Worm (Caenorhabditis elegans) whole organism, young adult: ENCODE measurements around the gene T10B5.7.

Experiments used
- B0019.2 ChIP-seq: fragments of 200-800 bp; sonication (Bioruptor generic); conservative IDR thresholded peaks from 2 replicates; pipeline ENCODE4 v1.3.6; 2022; ENCODE audit warnings: missing genetic modification reagents, missing genetic modification characterization, missing compliant biosample characterization
- F33H1.4 ChIP-seq: fragments of 200-800 bp; sonication (Bioruptor generic); IDR thresholded peaks from 2 replicates; pipeline ENCODE4 v1.3.6; 2022; ENCODE audit warnings: missing genetic modification reagents, missing genetic modification characterization, missing compliant biosample characterization
- F37B4.10 ChIP-seq: fragments of 200-800 bp; sonication (Bioruptor generic); IDR thresholded peaks from 2 replicates; pipeline ENCODE4 v1.3.6; 2022; ENCODE audit warnings: missing genetic modification characterization, missing compliant biosample characterization
- F39B2.1 ChIP-seq: fragments of 200-800 bp; sonication (Bioruptor generic); IDR thresholded peaks from 2 replicates; pipeline ENCODE4 v1.3.6; 2022; ENCODE audit warnings: missing genetic modification reagents, missing genetic modification characterization, missing compliant biosample characterization
- F49E8.2 ChIP-seq: sonication (generic microtip); optimal IDR thresholded peaks from 3 replicates; lab custom pipeline; 2017; ENCODE audit warnings: missing genetic modification characterization, mild to moderate bottlenecking, missing compliant biosample characterization, antibody characterized with exemption, moderate library complexity; ENCODE audit not compliant: insufficient read depth
- F57C9.4 ChIP-seq: sonication (generic microtip); optimal IDR thresholded peaks from 2 replicates; lab custom pipeline; 2017; ENCODE audit warnings: mild to moderate bottlenecking, missing genetic modification characterization, missing compliant biosample characterization
- T26A5.8 ChIP-seq: sonication (generic microtip); optimal IDR thresholded peaks from 2 replicates; lab custom pipeline; 2016; ENCODE audit warnings: missing genetic modification characterization, missing compliant biosample characterization
- Y79H2A.3 ChIP-seq: fragments of 200-800 bp; sonication (Bioruptor generic); conservative IDR thresholded peaks from 2 replicates; pipeline ENCODE4 v1.3.6; 2022; ENCODE audit warnings: missing genetic modification reagents, missing genetic modification characterization, missing compliant biosample characterization
- ama-1 ChIP-seq, 3 experiments: fragments of 150-350 bp in 1 of 3; sonication (generic microtip) in 2 of 3; optimal IDR thresholded peaks; 2 replicates each; lab custom pipeline; 2014 to 2018; ENCODE audit warnings: missing biosample characterization in 2 of 3, missing genetic modification characterization in 2 of 3, missing genetic modification reagents in 2 of 3
- aptf-2 ChIP-seq: fragments of 200-800 bp; sonication (Bioruptor generic); conservative IDR thresholded peaks from 2 replicates; pipeline ENCODE4 v1.3.6; 2022; ENCODE audit warnings: missing genetic modification reagents, missing genetic modification characterization, missing compliant biosample characterization
- attf-3 ChIP-seq: fragments of 200-800 bp; sonication (Bioruptor generic); conservative IDR thresholded peaks from 2 replicates; pipeline ENCODE4 v1.3.6; 2022; ENCODE audit warnings: missing genetic modification reagents, missing genetic modification characterization, missing compliant biosample characterization
- ccch-3 ChIP-seq: fragments of 200-800 bp; sonication (Bioruptor generic); optimal IDR thresholded peaks from 2 replicates; lab custom pipeline; 2018; ENCODE audit warnings: mild to moderate bottlenecking, missing genetic modification characterization, missing compliant biosample characterization
- ceh-27 ChIP-seq: fragments of 200-800 bp; sonication (Bioruptor generic); optimal IDR thresholded peaks from 2 replicates; lab custom pipeline; 2018; ENCODE audit warnings: mild to moderate bottlenecking, missing genetic modification characterization, moderate library complexity, missing compliant biosample characterization
- ceh-58 ChIP-seq: fragments of 200-800 bp; sonication (Bioruptor generic); IDR thresholded peaks from 2 replicates; pipeline ENCODE4 v1.3.6; 2022; ENCODE audit warnings: missing genetic modification characterization, missing compliant biosample characterization
- ceh-91 ChIP-seq: fragments of 200-800 bp; sonication (Bioruptor generic); IDR thresholded peaks from 2 replicates; pipeline ENCODE4 v1.3.6; 2022; ENCODE audit warnings: missing genetic modification reagents, missing genetic modification characterization, missing compliant biosample characterization
- chd-7 ChIP-seq: sonication (generic microtip); optimal IDR thresholded peaks from 2 replicates; lab custom pipeline; 2016; ENCODE audit warnings: mild to moderate bottlenecking, missing genetic modification characterization, moderate library complexity, missing compliant biosample characterization
- die-1 ChIP-seq: sonication (generic microtip); optimal IDR thresholded peaks from 2 replicates; lab custom pipeline; 2016; ENCODE audit warnings: missing genotype, mild to moderate bottlenecking, missing genetic modification characterization, missing compliant biosample characterization
- dpff-1 ChIP-seq: sonication (generic microtip); optimal IDR thresholded peaks from 2 replicates; lab custom pipeline; 2017; ENCODE audit warnings: mild to moderate bottlenecking, missing genetic modification characterization, missing compliant biosample characterization
- egl-18 ChIP-seq: fragments of 200-800 bp; sonication (Bioruptor generic); IDR thresholded peaks from 2 replicates; pipeline ENCODE4 v1.3.6; 2022; ENCODE audit warnings: missing genetic modification reagents, missing genetic modification characterization, missing compliant biosample characterization
- gei-17 ChIP-seq: fragments of 200-800 bp; sonication (Bioruptor generic); optimal IDR thresholded peaks from 2 replicates; lab custom pipeline; 2018; ENCODE audit warnings: mild to moderate bottlenecking, missing genetic modification characterization, missing compliant biosample characterization
- hlh-12 ChIP-seq: sonication (generic microtip); optimal IDR thresholded peaks from 2 replicates; lab custom pipeline; 2016; ENCODE audit warnings: missing genetic modification characterization, missing compliant biosample characterization
- hmg-1.2 ChIP-seq: fragments of 200-800 bp; sonication (Bioruptor generic); IDR thresholded peaks from 2 replicates; pipeline ENCODE4 v1.3.6; 2022; ENCODE audit warnings: missing genetic modification reagents, missing genetic modification characterization, missing compliant biosample characterization
- hsf-1 ChIP-seq: fragments of 200-800 bp; sonication (Bioruptor generic); IDR thresholded peaks from 2 replicates; pipeline ENCODE4 v1.3.6; 2022; ENCODE audit warnings: missing genetic modification reagents, missing genetic modification characterization, missing compliant biosample characterization
- let-526 ChIP-seq: fragments of 200-800 bp; sonication (Bioruptor generic); IDR thresholded peaks from 2 replicates; pipeline ENCODE4 v1.3.6; 2022; ENCODE audit warnings: missing genetic modification reagents, missing genetic modification characterization, missing compliant biosample characterization
- let-607 ChIP-seq, 2 experiments: fragments of 200-800 bp in 1 of 2; sonication (Bioruptor generic) in 1 of 2; sonication (generic microtip) in 1 of 2; optimal IDR thresholded peaks; 2 replicates each; lab custom pipeline; 2016 to 2018; ENCODE audit warnings: mild to moderate bottlenecking in 2 of 2, missing compliant biosample characterization in 2 of 2, missing genetic modification characterization in 2 of 2, moderate library complexity in 2 of 2, missing genotype in 1 of 2
- lin-35 ChIP-seq, 3 experiments: fragments of 150-350 bp in 2 of 3; sonication (generic microtip) in 1 of 3; optimal IDR thresholded peaks; 2 replicates each; lab custom pipeline; 2014 to 2018; ENCODE audit warnings: missing biosample characterization in 3 of 3, missing genetic modification characterization in 3 of 3, missing genetic modification reagents in 3 of 3
- lir-1 ChIP-seq: fragments of 200-800 bp; sonication (Bioruptor generic); conservative IDR thresholded peaks from 2 replicates; pipeline ENCODE4 v1.3.6; 2022; ENCODE audit warnings: missing genetic modification reagents, missing genetic modification characterization, missing compliant biosample characterization
- lsl-1 ChIP-seq: fragments of 200-800 bp; sonication (Bioruptor generic); optimal IDR thresholded peaks from 2 replicates; lab custom pipeline; 2018; ENCODE audit warnings: mild to moderate bottlenecking, missing genetic modification characterization, moderate library complexity, missing compliant biosample characterization
- madf-3 ChIP-seq: fragments of 200-800 bp; sonication (Bioruptor generic); IDR thresholded peaks from 2 replicates; pipeline ENCODE4 v1.3.6; 2022; ENCODE audit warnings: missing genetic modification reagents, missing genetic modification characterization, missing compliant biosample characterization
- mes-4 ChIP-seq: sonication (generic microtip); optimal IDR thresholded peaks from 2 replicates; lab custom pipeline; 2016; ENCODE audit warnings: missing genotype, missing genetic modification characterization, missing compliant biosample characterization
- mxl-1 ChIP-seq: sonication (generic microtip); optimal IDR thresholded peaks from 2 replicates; lab custom pipeline; 2016; ENCODE audit warnings: missing genetic modification characterization, missing compliant biosample characterization
- nfya-2 ChIP-seq: fragments of 200-800 bp; sonication (Bioruptor generic); IDR thresholded peaks from 2 replicates; pipeline ENCODE4 v1.3.6; 2022; ENCODE audit warnings: missing genetic modification reagents, missing genetic modification characterization, missing compliant biosample characterization
- nhr-179 ChIP-seq: sonication (generic microtip); optimal IDR thresholded peaks from 2 replicates; lab custom pipeline; 2016; ENCODE audit warnings: mild to moderate bottlenecking, missing genetic modification characterization, missing compliant biosample characterization
- pbrm-1 ChIP-seq: fragments of 200-800 bp; sonication (Bioruptor generic); IDR thresholded peaks from 2 replicates; pipeline ENCODE4 v1.3.6; 2022; ENCODE audit warnings: missing genetic modification reagents, missing genetic modification characterization, missing compliant biosample characterization
- rcor-1 ChIP-seq: fragments of 200-800 bp; sonication (Bioruptor generic); IDR thresholded peaks from 2 replicates; pipeline ENCODE4 v1.3.6; 2022; ENCODE audit warnings: missing genetic modification reagents, missing genetic modification characterization, missing compliant biosample characterization
- sdz-38 ChIP-seq: sonication (generic microtip); optimal IDR thresholded peaks from 2 replicates; lab custom pipeline; 2016; ENCODE audit warnings: missing genotype, missing genetic modification characterization, missing compliant biosample characterization
- snpc-1.3 ChIP-seq: sonication (generic microtip); optimal IDR thresholded peaks from 2 replicates; lab custom pipeline; 2017; ENCODE audit warnings: missing genetic modification characterization, mild to moderate bottlenecking, missing compliant biosample characterization, antibody characterized with exemption, moderate library complexity, missing genotype, missing genetic modification reagents; ENCODE audit not compliant: insufficient read depth
- tbx-9 ChIP-seq: sonication (generic microtip); optimal IDR thresholded peaks from 2 replicates; lab custom pipeline; 2016; ENCODE audit warnings: borderline replicate concordance, missing genetic modification characterization, inconsistent platforms, missing compliant biosample characterization
- tlf-1 ChIP-seq: fragments of 200-800 bp; sonication (Bioruptor generic); optimal IDR thresholded peaks from 2 replicates; lab custom pipeline; 2018; ENCODE audit warnings: mild to moderate bottlenecking, missing genetic modification characterization, missing compliant biosample characterization
- unc-130 ChIP-seq: sonication (generic microtip); optimal IDR thresholded peaks from 2 replicates; lab custom pipeline; 2016; ENCODE audit warnings: missing genetic modification reagents, missing genetic modification characterization, missing compliant biosample characterization
- unc-62 ChIP-seq: fragments of 150-350 bp; optimal IDR thresholded peaks from 2 replicates; lab custom pipeline; 2014; ENCODE audit warnings: missing biosample characterization, missing genetic modification reagents, missing genetic modification characterization
- zfh-2 ChIP-seq: fragments of 200-800 bp; sonication (Bioruptor generic); conservative IDR thresholded peaks from 2 replicates; pipeline ENCODE4 v1.3.6; 2022; ENCODE audit warnings: missing genetic modification reagents, missing genetic modification characterization, missing compliant biosample characterization
- zim-3 ChIP-seq: sonication (generic microtip); optimal IDR thresholded peaks from 2 replicates; lab custom pipeline; 2017; ENCODE audit warnings: mild to moderate bottlenecking, missing genetic modification characterization, moderate library complexity, missing compliant biosample characterization
- ztf-22 ChIP-seq: fragments of 200-800 bp; sonication (Bioruptor generic); optimal IDR thresholded peaks from 2 replicates; lab custom pipeline; 2018; ENCODE audit warnings: mild to moderate bottlenecking, missing genetic modification characterization, moderate library complexity, missing compliant biosample characterization
- ztf-25 ChIP-seq: fragments of 200-800 bp; sonication (Bioruptor generic); IDR thresholded peaks from 2 replicates; pipeline ENCODE4 v1.3.6; 2022; ENCODE audit warnings: missing genetic modification reagents, missing genetic modification characterization, missing compliant biosample characterization
- ztf-28 ChIP-seq: fragments of 200-800 bp; sonication (Bioruptor generic); IDR thresholded peaks from 2 replicates; pipeline ENCODE4 v1.3.6; 2022; ENCODE audit warnings: missing genetic modification reagents, missing genetic modification characterization, missing compliant biosample characterization
- ztf-6 ChIP-seq: fragments of 200-800 bp; sonication (Bioruptor generic); IDR thresholded peaks from 2 replicates; pipeline ENCODE4 v1.3.6; 2022; ENCODE audit warnings: missing genetic modification reagents, missing genetic modification characterization, missing compliant biosample characterization

Gene T10B5.7

DNA sequence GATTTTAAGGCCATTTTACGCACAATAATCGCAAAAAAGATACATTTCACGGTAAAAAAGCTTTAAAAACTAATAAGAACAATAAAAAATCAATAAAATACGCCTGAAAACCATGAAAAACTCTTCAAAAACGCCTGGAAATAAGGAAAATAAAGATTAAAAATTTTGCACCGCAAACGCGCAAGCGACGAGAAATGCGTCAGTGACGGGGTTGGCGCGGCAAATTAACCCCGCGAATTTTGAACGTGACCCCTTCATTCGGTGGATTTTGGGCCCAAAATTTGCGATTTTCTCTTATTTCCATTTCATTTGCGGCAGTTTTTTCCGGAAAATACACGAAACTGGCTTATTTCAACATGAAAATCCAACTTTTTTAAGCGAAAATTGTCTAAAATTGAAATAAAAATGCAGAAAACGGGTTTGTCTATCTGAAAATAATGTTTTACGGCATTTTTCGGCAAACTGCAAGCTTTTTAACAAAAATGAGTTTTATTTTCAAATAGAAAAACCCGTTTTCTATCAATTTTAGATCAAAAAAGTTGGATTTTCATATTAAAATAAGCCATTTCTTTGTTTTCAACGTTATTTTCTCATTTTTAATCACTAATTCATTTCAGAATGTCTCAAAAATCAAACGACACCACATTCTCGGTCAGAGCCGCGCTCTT is 22.7 kb downstream of the T10B5.7 start, which contains the start of gene knl-3:
Gene knl-3, plus strand, starts transcription at position 618 of the 668 bp plus-strand sequence.
- TF ChIP-seq mes-4 (tag; lab: Kevin White, UChicago) (peak; percentile 7), F33H1.4 (GFP tag; lab: Robert Waterston, UW) (peak; percentile 84), tlf-1 (peak; percentile 92), gei-17 (GFP tag; lab: Kevin White, UChicago) (no peak), mxl-1 (tag; lab: Kevin White, UChicago) (peak; percentile 13), chd-7 (tag; lab: Kevin White, UChicago) (peak; percentile 73), aptf-2 (GFP tag; lab: Robert Waterston, UW) (no peak), unc-62 (GFP tag; lab: Kevin White, UChicago) (no peak), F39B2.1 (GFP tag; lab: Robert Waterston, UW) (0 out of 2 replicates have a peak, but pooled peaks have one; percentile 47), sdz-38 (tag; lab: Kevin White, UChicago) (no peak), unc-130 (GFP tag; lab: Kevin White, UChicago) (peak; percentile 63), ztf-22 (GFP tag; lab: Kevin White, UChicago) (no peak), ama-1 (optimal IDR thresholded peaks at IDR 0.05; lab: Kevin White, UChicago) (no peak), ama-1 (GFP tag; optimal IDR thresholded peaks at IDR 0.05; lab: Kevin White, UChicago) (no peak), Y79H2A.3 (GFP tag; lab: Robert Waterston, UW) (peak; percentile 77; the same call in 1 of the 2 replicates), T26A5.8 (tag; lab: Kevin White, UChicago) (no peak), ztf-25 (GFP tag; lab: Robert Waterston, UW) (no peak), snpc-1.3 (tag; lab: Kevin White, UChicago) (peak; percentile 82), F57C9.4 (no peak), hlh-12 (tag; lab: Kevin White, UChicago) (no peak), zim-3 (no peak), F37B4.10 (GFP tag; lab: Robert Waterston, UW) (no peak), die-1 (tag; lab: Kevin White, UChicago) (peak; percentile 13), dpff-1 (no peak), zfh-2 (GFP tag; lab: Robert Waterston, UW) (peak; percentile 49; the same call in 1 of the 2 replicates), tbx-9 (tag; lab: Kevin White, UChicago) (no peak), madf-3 (GFP tag; lab: Robert Waterston, UW) (peak; percentile 97), ccch-3 (GFP tag; lab: Kevin White, UChicago) (no peak), egl-18 (GFP tag; lab: Robert Waterston, UW) (peak; percentile 60; the same call in 1 of the 2 replicates), rcor-1 (GFP tag; lab: Robert Waterston, UW) (peak; percentile 95), attf-3 (peak; percentile 73), let-526 (peak; percentile 41; the same call in 1 of the 2 replicates), pbrm-1 (peak; percentile 93), hsf-1 (peak; percentile 87), F49E8.2 (tag; lab: Kevin White, UChicago) (peak; percentile 79), lsl-1 (GFP tag; lab: Kevin White, UChicago) (peak; percentile 85), nhr-179 (no peak), ceh-27 (peak; percentile 78), lir-1 (GFP tag; lab: Robert Waterston, UW) (peak; percentile 87), ztf-28 (GFP tag; lab: Robert Waterston, UW) (peak; percentile 83), let-607 (tag; optimal IDR thresholded peaks at IDR 0.05; lab: Kevin White, UChicago) (peak; percentile 32 to 37), ceh-91 (GFP tag; lab: Robert Waterston, UW) (peak; percentile 93), ztf-6 (0 out of 2 replicates have a peak, but pooled peaks have one; percentile 33), nfya-2 (GFP tag; lab: Robert Waterston, UW) (no peak), hmg-1.2 (peak; percentile 76), B0019.2 (GFP tag; lab: Robert Waterston, UW) (peak; percentile 79), ceh-58 (GFP tag; lab: Robert Waterston, UW) (no peak), lin-35 (GFP tag; optimal IDR thresholded peaks at IDR 0.05; lab: Kevin White, UChicago) (peak; percentile 88 to 94 (median 94))
